Fruit fly (Drosophila melanogaster) whole organism, wandering third instar larva: ENCODE results near the gene CG14269.
A peak's percentile ranks its signal among the peaks of the same experiment; 100 is the strongest.

Experiments
- Abd-B ChIP-seq: fragments of >200 bp; optimal IDR thresholded peaks from 2 replicates; lab custom pipeline; 2017; ENCODE audit warnings: missing biosample characterization, missing genetic modification characterization
- CG32264 ChIP-seq: fragments of 200-800 bp; sonication (Bioruptor generic); optimal IDR thresholded peaks from 2 replicates; lab custom pipeline; 2016; ENCODE audit warnings: missing biosample characterization, missing genetic modification characterization
- CG9705 ChIP-seq: fragments of 200-800 bp; sonication (Bioruptor generic); optimal IDR thresholded peaks from 2 replicates; lab custom pipeline; 2018; ENCODE audit warnings: missing biosample characterization, mild to moderate bottlenecking, missing genetic modification characterization
- CrebA ChIP-seq: fragments of 200-800 bp; sonication (Bioruptor generic); optimal IDR thresholded peaks from 2 replicates; lab custom pipeline; 2016; ENCODE audit warnings: missing biosample characterization, mild to moderate bottlenecking, missing genetic modification characterization, borderline replicate concordance
- Dfd ChIP-seq: fragments of >200 bp; optimal IDR thresholded peaks from 2 replicates; lab custom pipeline; 2017; ENCODE audit warnings: missing biosample characterization, missing genetic modification characterization
- Dif ChIP-seq: fragments of 200-275, 200-300 bp; sonication (Bioruptor generic); optimal IDR thresholded peaks from 2 replicates; lab custom pipeline; 2018; ENCODE audit warnings: missing biosample characterization, missing genetic modification characterization; ENCODE audit not compliant: partially characterized antibody
- GATAd ChIP-seq: sonication (Bioruptor generic); optimal IDR thresholded peaks from 2 replicates; lab custom pipeline; 2016; ENCODE audit warnings: missing biosample characterization, missing genetic modification characterization
- HLH106 ChIP-seq: fragments of 200-800 bp; optimal IDR thresholded peaks from 3 replicates; lab custom pipeline; 2019; ENCODE audit warnings: missing biosample characterization, mild to moderate bottlenecking, missing genetic modification characterization, moderate library complexity
- Hnf4 ChIP-seq: fragments of 200-800 bp; sonication (Bioruptor generic); optimal IDR thresholded peaks from 2 replicates; lab custom pipeline; 2016; ENCODE audit warnings: missing biosample characterization, mild to moderate bottlenecking, missing genetic modification characterization
- Hr78 ChIP-seq: fragments of >200 bp; optimal IDR thresholded peaks from 2 replicates; lab custom pipeline; 2017; ENCODE audit warnings: missing biosample characterization, missing genetic modification characterization
- Hr83 ChIP-seq: fragments of 200-300 bp; sonication (Bioruptor generic); optimal IDR thresholded peaks from 2 replicates; lab custom pipeline; 2016; ENCODE audit warnings: missing biosample characterization, mild to moderate bottlenecking, missing genetic modification characterization, moderate library complexity; ENCODE audit not compliant: poor library complexity, severe bottlenecking
- Jra ChIP-seq: sonication (Bioruptor generic); optimal IDR thresholded peaks from 2 replicates; lab custom pipeline; 2016; ENCODE audit warnings: missing biosample characterization, missing genetic modification characterization
- Mio ChIP-seq: sonication (Bioruptor generic); optimal IDR thresholded peaks from 2 replicates; lab custom pipeline; 2016; ENCODE audit warnings: missing biosample characterization, missing genetic modification characterization
- Myc ChIP-seq: fragments of >200 bp; optimal IDR thresholded peaks from 2 replicates; lab custom pipeline; 2017
- N ChIP-seq: fragments of >200 bp; optimal IDR thresholded peaks from 2 replicates; lab custom pipeline; 2018; ENCODE audit warnings: missing biosample characterization, missing external identifiers, missing genetic modification characterization
- OdsH ChIP-seq: fragments of 200-800 bp; sonication (Bioruptor generic); optimal IDR thresholded peaks from 2 replicates; lab custom pipeline; 2016; ENCODE audit warnings: missing biosample characterization, mild to moderate bottlenecking, missing genetic modification characterization
- Rel ChIP-seq, 2 experiments: fragments of 200-800 bp; sonication (Bioruptor generic) in 1 of 2; optimal IDR thresholded peaks; 2 replicates in 1 of 2; 3 replicates in 1 of 2; lab custom pipeline; 2016 to 2019; ENCODE audit warnings: mild to moderate bottlenecking in 2 of 2, missing biosample characterization in 2 of 2, missing genetic modification characterization in 2 of 2, moderate library complexity in 1 of 2
- Sp1 ChIP-seq: fragments of 200-800 bp; sonication (Bioruptor generic); optimal IDR thresholded peaks from 3 replicates; lab custom pipeline; 2019; ENCODE audit warnings: missing biosample characterization, mild to moderate bottlenecking, missing genetic modification characterization, moderate library complexity
- Vsx2 ChIP-seq: fragments of 200-300, 225-300 bp; sonication (Bioruptor generic); optimal IDR thresholded peaks from 2 replicates; lab custom pipeline; 2018; ENCODE audit warnings: missing biosample characterization, missing genetic modification characterization; ENCODE audit not compliant: partially characterized antibody
- br ChIP-seq: fragments of 200-800 bp; sonication (Bioruptor generic); optimal IDR thresholded peaks from 2 replicates; lab custom pipeline; 2016; ENCODE audit warnings: missing biosample characterization, missing genetic modification characterization
- brk ChIP-seq: fragments of 200-800 bp; sonication (Bioruptor generic); optimal IDR thresholded peaks from 2 replicates; lab custom pipeline; 2016; ENCODE audit warnings: missing biosample characterization, mild to moderate bottlenecking, missing genetic modification characterization
- dl ChIP-seq, 2 experiments: fragments of 175-275, 200-275 bp in 1 of 2; fragments of 200-275 bp in 1 of 2; sonication (Bioruptor generic); optimal IDR thresholded peaks; lab custom pipeline; 2018; ENCODE audit warnings: mild to moderate bottlenecking in 2 of 2, missing biosample characterization in 2 of 2, missing genetic modification characterization in 2 of 2, moderate library complexity in 2 of 2; ENCODE audit not compliant: partially characterized antibody in 2 of 2, insufficient read depth in 1 of 2
- dmrt93B ChIP-seq: fragments of 200-800 bp; sonication (Bioruptor generic); optimal IDR thresholded peaks from 2 replicates; lab custom pipeline; 2018; ENCODE audit warnings: missing biosample characterization, mild to moderate bottlenecking, missing genetic modification characterization
- dsf ChIP-seq: sonication (Bioruptor generic); optimal IDR thresholded peaks from 2 replicates; lab custom pipeline; 2016; ENCODE audit warnings: missing biosample characterization, missing genetic modification characterization, borderline replicate concordance
- ey ChIP-seq: fragments of 200-800 bp; sonication (Bioruptor generic); optimal IDR thresholded peaks from 2 replicates; lab custom pipeline; 2016; ENCODE audit warnings: missing biosample characterization, missing genetic modification characterization
- foxo ChIP-seq, 2 experiments: fragments of 200-800 bp; sonication (Bioruptor generic); optimal IDR thresholded peaks; 2 replicates in 1 of 2; 3 replicates in 1 of 2; lab custom pipeline; 2016 to 2017; ENCODE audit warnings: missing biosample characterization in 2 of 2, missing genetic modification characterization in 2 of 2
- fru ChIP-seq: fragments of 200-800 bp; sonication (Bioruptor generic); optimal IDR thresholded peaks from 3 replicates; lab custom pipeline; 2016; ENCODE audit warnings: missing biosample characterization, mild to moderate bottlenecking, missing genetic modification characterization
- h ChIP-seq: fragments of 200-800 bp; sonication (Bioruptor generic); optimal IDR thresholded peaks from 3 replicates; lab custom pipeline; 2016; ENCODE audit warnings: missing biosample characterization, mild to moderate bottlenecking, missing genetic modification characterization
- jim ChIP-seq: fragments of 175-275, 200-325 bp; sonication (Bioruptor generic); optimal IDR thresholded peaks from 2 replicates; lab custom pipeline; 2016; ENCODE audit warnings: missing biosample characterization, mild to moderate bottlenecking, missing genetic modification characterization
- lola ChIP-seq: fragments of >200 bp; optimal IDR thresholded peaks from 2 replicates; lab custom pipeline; 2017; ENCODE audit warnings: missing biosample characterization, missing genetic modification characterization
- pan ChIP-seq: fragments of >200 bp; optimal IDR thresholded peaks from 2 replicates; lab custom pipeline; 2017
- psq ChIP-seq: fragments of 200-800 bp; sonication (Bioruptor generic); optimal IDR thresholded peaks from 3 replicates; lab custom pipeline; 2017; ENCODE audit warnings: missing biosample characterization, mild to moderate bottlenecking, missing genetic modification characterization, moderate library complexity
- rgr ChIP-seq: fragments of 200-800 bp; sonication (Bioruptor generic); optimal IDR thresholded peaks from 3 replicates; lab custom pipeline; 2016; ENCODE audit warnings: missing biosample characterization, mild to moderate bottlenecking, missing genetic modification characterization
- sage ChIP-seq: fragments of 200-800 bp; sonication (Bioruptor generic); optimal IDR thresholded peaks from 2 replicates; lab custom pipeline; 2016; ENCODE audit warnings: missing biosample characterization, mild to moderate bottlenecking, missing genetic modification characterization
- sv ChIP-seq: fragments of 200-800 bp; sonication (Bioruptor generic); optimal IDR thresholded peaks from 3 replicates; lab custom pipeline; 2016; ENCODE audit warnings: missing biosample characterization, missing genetic modification characterization
- tai ChIP-seq: sonication (Bioruptor generic); optimal IDR thresholded peaks from 2 replicates; lab custom pipeline; 2016; ENCODE audit warnings: missing biosample characterization, missing genetic modification characterization
- usp ChIP-seq: fragments of >200 bp; optimal IDR thresholded peaks from 2 replicates; lab custom pipeline; 2017; ENCODE audit warnings: missing biosample characterization, missing genetic modification characterization
- woc ChIP-seq: sonication (Bioruptor generic); optimal IDR thresholded peaks from 2 replicates; lab custom pipeline; 2016; ENCODE audit warnings: missing biosample characterization, mild to moderate bottlenecking, missing genetic modification characterization

The CG14269 gene

DNA sequence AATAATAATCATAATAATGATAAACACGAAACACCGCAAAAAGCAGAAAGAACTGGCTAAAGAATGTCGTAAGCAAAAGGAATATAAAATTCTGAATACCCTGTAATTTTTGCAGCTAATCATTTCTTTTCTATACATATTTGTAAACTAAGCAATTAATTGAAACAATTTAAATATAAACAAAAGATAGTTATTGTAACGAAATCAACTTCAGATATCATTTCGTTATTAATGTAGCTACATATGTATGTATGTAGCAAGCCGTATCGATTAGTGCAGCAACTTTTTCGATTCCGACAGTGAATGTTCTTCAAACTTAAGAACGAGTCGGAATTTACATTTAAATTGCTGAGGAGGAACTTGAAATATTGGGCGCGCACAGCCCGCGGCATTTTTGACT, 38.0 kb upstream of the CG14269 start:
- TF ChIP-seq Sp1 (GFP tag; lab: Kevin White, UChicago) = peak; percentile 21
- TF ChIP-seq Rel (GFP tag; optimal IDR thresholded peaks at IDR 0.05; lab: Kevin White, UChicago) = no peak
- no peak for TF ChIP-seq Rel (tag; optimal IDR thresholded peaks at IDR 0.05; lab: Kevin White, UChicago)
- no peak for TF ChIP-seq br (GFP tag; lab: Kevin White, UChicago)
- TF ChIP-seq fru = peak; percentile 10
- no peak for TF ChIP-seq jim (GFP tag; lab: Kevin White, UChicago)
- no peak for TF ChIP-seq dsf
- no peak for TF ChIP-seq CG32264 (GFP tag; lab: Kevin White, UChicago)
- TF ChIP-seq CG9705 = no peak
- TF ChIP-seq Jra (GFP tag; lab: Kevin White, UChicago) = no peak
- no peak for TF ChIP-seq Dfd (GFP tag; lab: Kevin White, UChicago)
- TF ChIP-seq Hnf4 (GFP tag; lab: Kevin White, UChicago) = peak; percentile 51
- no peak for TF ChIP-seq Hr78 (GFP tag; lab: Kevin White, UChicago)
- no peak for TF ChIP-seq Vsx2 (GFP tag; lab: Kevin White, UChicago)
- TF ChIP-seq h (GFP tag; lab: Kevin White, UChicago) = peak; percentile 24
- TF ChIP-seq lola (GFP tag; lab: Kevin White, UChicago) = no peak
- TF ChIP-seq pan (lab: Kevin White, UChicago) = no peak
- TF ChIP-seq Mio = no peak
- no peak for TF ChIP-seq GATAd
- no peak for TF ChIP-seq Myc (lab: Kevin White, UChicago)
- TF ChIP-seq ey (GFP tag; lab: Kevin White, UChicago) = peak; percentile 4
- TF ChIP-seq sv (GFP tag; lab: Kevin White, UChicago) = no peak
- TF ChIP-seq rgr = peak; percentile 27
- TF ChIP-seq CrebA (GFP tag; lab: Kevin White, UChicago) = no peak
- peak; percentile 77 for TF ChIP-seq woc (GFP tag; lab: Kevin White, UChicago)
- TF ChIP-seq brk (GFP tag; lab: Kevin White, UChicago) = no peak
- TF ChIP-seq Hr83 = no peak
- TF ChIP-seq Dif (GFP tag; lab: Kevin White, UChicago) = no peak
- TF ChIP-seq sage (GFP tag; lab: Kevin White, UChicago) = no peak
- no peak for TF ChIP-seq Abd-B (GFP tag; lab: Kevin White, UChicago)
- peak in 1 of 2 experiments; percentile 25 for TF ChIP-seq foxo (GFP tag; optimal IDR thresholded peaks at IDR 0.05; lab: Kevin White, UChicago)
- TF ChIP-seq dmrt93B = no peak
- TF ChIP-seq N (GFP tag; lab: Kevin White, UChicago) = no peak
- no peak for TF ChIP-seq tai (GFP tag; lab: Kevin White, UChicago)
- no peak for TF ChIP-seq OdsH (GFP tag; lab: Kevin White, UChicago)
- TF ChIP-seq dl (GFP tag; optimal IDR thresholded peaks at IDR 0.05; lab: Kevin White, UChicago; ENCODE audit: insufficient read depth in 1 of 2, partially characterized antibody in 2 of 2) = no peak
- peak; percentile 61 for TF ChIP-seq psq (GFP tag; lab: Kevin White, UChicago)
- no peak for TF ChIP-seq usp (GFP tag; lab: Kevin White, UChicago)
- TF ChIP-seq HLH106 = peak; percentile 44
- TF ChIP-seq, all 38 proteins: peak for 10

DNA sequence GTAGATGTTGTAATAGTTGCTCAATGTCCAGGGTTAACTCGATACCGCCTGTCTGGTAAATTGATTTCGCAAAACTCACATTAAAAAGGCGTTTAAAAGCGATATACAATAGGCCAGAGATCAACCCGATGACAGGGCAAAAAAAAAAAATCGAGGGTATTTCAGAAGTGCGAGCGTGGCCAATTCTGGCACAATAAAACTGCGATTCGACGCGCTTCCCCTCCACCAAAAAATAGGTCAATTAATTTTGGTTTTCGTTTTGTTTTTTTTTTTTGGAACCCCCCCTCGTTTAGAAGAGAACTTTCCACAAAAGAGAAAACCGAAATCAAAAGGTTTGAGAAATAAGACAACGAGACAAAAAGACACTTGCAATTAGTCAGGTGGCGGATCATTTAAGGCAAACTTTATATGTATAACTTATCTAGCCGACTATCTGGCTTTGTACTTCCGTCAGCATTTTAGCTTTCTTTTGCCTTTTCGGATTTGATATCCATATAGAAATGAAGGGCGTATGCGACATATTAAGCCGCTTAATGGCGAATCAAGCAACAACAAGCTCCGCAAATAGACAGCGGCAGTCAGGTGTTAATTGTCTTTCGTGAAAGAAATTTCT, 35.0 kb upstream of the CG14269 start:
- TF ChIP-seq Jra (GFP tag; lab: Kevin White, UChicago) = no peak

DNA sequence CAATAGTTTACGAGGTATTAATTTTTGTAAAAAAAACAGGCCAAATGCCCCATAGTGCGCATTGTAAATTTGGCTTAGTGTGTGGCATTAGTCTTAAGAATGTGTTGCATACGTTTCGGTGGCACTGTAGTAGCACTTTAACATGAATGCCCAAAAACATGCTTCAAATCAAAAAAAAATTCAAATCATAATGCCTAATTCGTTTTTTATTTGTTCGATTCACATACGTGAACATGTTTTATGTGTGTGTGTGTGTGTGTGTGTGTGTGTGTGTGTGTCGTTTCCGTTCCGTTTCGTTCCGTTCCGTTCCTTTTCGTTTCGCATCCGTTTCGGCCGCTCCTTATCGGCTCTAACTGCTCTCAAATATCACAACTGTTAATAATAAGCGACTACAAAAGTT, 29.9 kb upstream of the CG14269 start:
- TF ChIP-seq Myc (lab: Kevin White, UChicago) = peak; percentile 56
- TF ChIP-seq rgr = no peak
